Worm (Caenorhabditis elegans) whole organism, L3 larva: Measurements from ENCODE around the gene smex-1.
A peak's percentile ranks its signal among the peaks of the same experiment; 100 is the strongest.

ENCODE experiments used
- R02D3.7 ChIP-seq: fragments of 150-350 bp; optimal IDR thresholded peaks from 2 replicates; lab custom pipeline; 2014; ENCODE audit warnings: missing biosample characterization, missing genetic modification characterization
- aly-2 ChIP-seq: fragments of 150-350 bp; optimal IDR thresholded peaks from 2 replicates; lab custom pipeline; 2014; ENCODE audit warnings: missing biosample characterization, missing genetic modification characterization
- ceh-16 ChIP-seq: sonication (generic microtip); optimal IDR thresholded peaks from 2 replicates; lab custom pipeline; 2017; ENCODE audit warnings: missing biosample characterization, missing genetic modification characterization
- ceh-28 ChIP-seq: fragments of 150-350 bp; optimal IDR thresholded peaks from 2 replicates; lab custom pipeline; 2014; ENCODE audit warnings: missing biosample characterization, missing genetic modification reagents, missing genetic modification characterization
- ceh-82 ChIP-seq: fragments of 150-350 bp; optimal IDR thresholded peaks from 2 replicates; lab custom pipeline; 2014; ENCODE audit warnings: missing biosample characterization, missing genetic modification characterization
- ceh-9 ChIP-seq: sonication (generic microtip); optimal IDR thresholded peaks from 2 replicates; lab custom pipeline; 2018; ENCODE audit warnings: missing biosample characterization, missing genetic modification characterization
- daf-12 ChIP-seq: fragments of 150-350 bp; optimal IDR thresholded peaks from 2 replicates; lab custom pipeline; 2014; ENCODE audit warnings: missing biosample characterization, missing genetic modification reagents, missing genetic modification characterization
- egl-27 ChIP-seq: sonication (generic microtip); optimal IDR thresholded peaks from 4 replicates; lab custom pipeline; 2017; ENCODE audit warnings: missing biosample characterization, missing genetic modification reagents, missing genetic modification characterization
- elt-1 ChIP-seq: fragments of 150-350 bp; optimal IDR thresholded peaks from 2 replicates; lab custom pipeline; 2014; ENCODE audit warnings: missing biosample characterization, missing genetic modification characterization
- elt-2 ChIP-seq: sonication (generic microtip); optimal IDR thresholded peaks from 2 replicates; lab custom pipeline; 2016; ENCODE audit warnings: missing genetic modification reagents, mild to moderate bottlenecking, missing genetic modification characterization, missing compliant biosample characterization
- elt-3 ChIP-seq, 3 experiments: fragments of 150-350 bp in 1 of 3; sonication (generic microtip) in 2 of 3; optimal IDR thresholded peaks; 2 replicates in 2 of 3; 4 replicates in 1 of 3; lab custom pipeline; 2014 to 2017; ENCODE audit warnings: missing biosample characterization in 3 of 3, missing genetic modification characterization in 3 of 3
- eor-1 ChIP-seq, 2 experiments: fragments of 150-350 bp; optimal IDR thresholded peaks; 2 replicates each; lab custom pipeline; 2014 to 2018; ENCODE audit warnings: missing biosample characterization in 2 of 2, missing genetic modification characterization in 2 of 2
- fkh-10 ChIP-seq: sonication (generic microtip); optimal IDR thresholded peaks from 2 replicates; lab custom pipeline; 2017; ENCODE audit warnings: missing biosample characterization, missing genetic modification reagents, missing genetic modification characterization
- fkh-2 ChIP-seq: fragments of 150-350 bp; optimal IDR thresholded peaks from 2 replicates; lab custom pipeline; 2014; ENCODE audit warnings: missing biosample characterization, missing genetic modification reagents, missing genetic modification characterization
- fos-1 ChIP-seq: fragments of 150-350 bp; optimal IDR thresholded peaks from 2 replicates; lab custom pipeline; 2014; ENCODE audit warnings: missing biosample characterization, missing genetic modification characterization
- jun-1 ChIP-seq: fragments of 150-350 bp; optimal IDR thresholded peaks from 2 replicates; lab custom pipeline; 2014; ENCODE audit warnings: missing biosample characterization, missing genetic modification reagents, missing genetic modification characterization
- lin-15B ChIP-seq: fragments of 150-350 bp; optimal IDR thresholded peaks from 2 replicates; lab custom pipeline; 2014; ENCODE audit warnings: missing biosample characterization, missing genetic modification characterization
- lsy-12 ChIP-seq: sonication (generic microtip); optimal IDR thresholded peaks from 2 replicates; lab custom pipeline; 2016; ENCODE audit warnings: mild to moderate bottlenecking, missing genetic modification characterization, missing compliant biosample characterization
- mdl-1 ChIP-seq: fragments of 150-350 bp; optimal IDR thresholded peaks from 2 replicates; lab custom pipeline; 2014; ENCODE audit warnings: missing biosample characterization, missing genetic modification characterization
- mml-1 ChIP-seq: fragments of 150-350 bp; sonication (generic microtip); optimal IDR thresholded peaks from 3 replicates; lab custom pipeline; 2014; ENCODE audit warnings: missing biosample characterization, missing genetic modification characterization
- nfya-1 ChIP-seq: sonication (generic microtip); optimal IDR thresholded peaks from 2 replicates; lab custom pipeline; 2017; ENCODE audit warnings: missing genetic modification characterization, mild to moderate bottlenecking, missing compliant biosample characterization, antibody characterized with exemption, moderate library complexity; ENCODE audit not compliant: insufficient read depth
- nhr-11 ChIP-seq: fragments of 150-350 bp; optimal IDR thresholded peaks from 2 replicates; lab custom pipeline; 2014; ENCODE audit warnings: missing biosample characterization, missing genetic modification characterization
- nhr-12 ChIP-seq: fragments of 150-350 bp; optimal IDR thresholded peaks from 2 replicates; lab custom pipeline; 2014; ENCODE audit warnings: missing biosample characterization, missing genetic modification characterization
- nhr-23 ChIP-seq: fragments of 150-350 bp; optimal IDR thresholded peaks from 2 replicates; lab custom pipeline; 2014; ENCODE audit warnings: missing biosample characterization, missing genetic modification reagents, missing genetic modification characterization
- nhr-237 ChIP-seq: fragments of 150-350 bp; optimal IDR thresholded peaks from 2 replicates; lab custom pipeline; 2014; ENCODE audit warnings: missing biosample characterization, missing genetic modification characterization
- nhr-25 ChIP-seq: sonication (generic microtip); optimal IDR thresholded peaks from 2 replicates; lab custom pipeline; 2017; ENCODE audit warnings: missing biosample characterization, missing genetic modification characterization
- nhr-28 ChIP-seq: fragments of 150-350 bp; optimal IDR thresholded peaks from 2 replicates; lab custom pipeline; 2014; ENCODE audit warnings: missing biosample characterization, missing genetic modification characterization
- nhr-43 ChIP-seq: sonication (generic microtip); optimal IDR thresholded peaks from 2 replicates; lab custom pipeline; 2016; ENCODE audit warnings: mild to moderate bottlenecking, missing genetic modification characterization, missing compliant biosample characterization; ENCODE audit not compliant: poor library complexity, severe bottlenecking
- nhr-67 ChIP-seq: fragments of 150-350 bp; optimal IDR thresholded peaks from 2 replicates; lab custom pipeline; 2014; ENCODE audit warnings: missing biosample characterization, missing genetic modification characterization
- nhr-76 ChIP-seq: fragments of 150-350 bp; sonication (generic microtip); optimal IDR thresholded peaks from 5 replicates; lab custom pipeline; 2014; ENCODE audit warnings: missing biosample characterization, missing genetic modification characterization
- nhr-77 ChIP-seq: fragments of 150-350 bp; optimal IDR thresholded peaks from 2 replicates; lab custom pipeline; 2014; ENCODE audit warnings: missing biosample characterization, missing genetic modification characterization
- pha-4 ChIP-seq: fragments of 150-350 bp; optimal IDR thresholded peaks from 2 replicates; lab custom pipeline; 2014; ENCODE audit warnings: missing biosample characterization, missing genetic modification reagents, missing genetic modification characterization
- pqm-1 ChIP-seq: fragments of 150-350 bp; optimal IDR thresholded peaks from 2 replicates; lab custom pipeline; 2017; ENCODE audit warnings: missing biosample characterization, missing genetic modification characterization, inconsistent platforms
- sea-2 ChIP-seq: fragments of 150-350 bp; sonication (generic microtip); optimal IDR thresholded peaks from 4 replicates; lab custom pipeline; 2014; ENCODE audit warnings: missing biosample characterization, missing genetic modification reagents, missing genetic modification characterization
- skn-1 ChIP-seq: fragments of 150-350 bp; optimal IDR thresholded peaks from 2 replicates; lab custom pipeline; 2014; ENCODE audit warnings: missing biosample characterization, missing genetic modification characterization
- snpc-4 ChIP-seq: fragments of 150-350 bp; optimal IDR thresholded peaks from 2 replicates; lab custom pipeline; 2014; ENCODE audit warnings: missing biosample characterization, missing genetic modification characterization
- tbx-2 ChIP-seq: sonication (generic microtip); optimal IDR thresholded peaks from 2 replicates; lab custom pipeline; 2016; ENCODE audit warnings: mild to moderate bottlenecking, missing genetic modification characterization, missing compliant biosample characterization
- unc-39 ChIP-seq: sonication (generic microtip); optimal IDR thresholded peaks from 4 replicates; lab custom pipeline; 2017; ENCODE audit warnings: missing biosample characterization, missing genetic modification characterization
- unc-62 ChIP-seq: fragments of 150-350 bp; sonication (generic microtip); optimal IDR thresholded peaks from 4 replicates; lab custom pipeline; 2014; ENCODE audit warnings: missing biosample characterization, missing genetic modification reagents, missing genetic modification characterization
- zag-1 ChIP-seq: fragments of 150-350 bp; optimal IDR thresholded peaks from 2 replicates; lab custom pipeline; 2014; ENCODE audit warnings: missing biosample characterization, missing genetic modification characterization
- ztf-11 ChIP-seq: fragments of 150-350 bp; optimal IDR thresholded peaks from 2 replicates; lab custom pipeline; 2014; ENCODE audit warnings: missing biosample characterization, missing genetic modification characterization
- ztf-4 ChIP-seq: fragments of 150-350 bp; optimal IDR thresholded peaks from 2 replicates; lab custom pipeline; 2014; ENCODE audit warnings: missing biosample characterization, missing genetic modification characterization

smex-1 gene

DNA sequence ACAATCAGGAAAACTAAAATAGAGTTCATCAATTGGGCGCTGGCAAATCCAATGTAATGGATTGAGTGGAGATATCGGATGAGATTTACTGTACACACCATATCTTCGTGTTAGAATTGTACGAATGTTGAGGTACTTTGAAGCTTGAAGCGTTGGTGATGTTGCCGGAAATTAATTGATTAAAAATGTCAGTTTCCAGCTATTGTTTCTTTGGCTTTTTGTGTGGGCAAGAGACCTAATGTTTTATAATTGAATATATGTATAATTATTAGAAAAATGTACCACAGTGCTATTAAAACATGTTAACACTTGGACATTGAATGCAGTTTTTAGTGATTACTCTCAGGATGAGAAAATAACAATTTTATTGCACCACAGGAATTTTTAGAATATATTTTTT lies 16.9 kb downstream of the smex-1 start, which contains the start of gene str-136:
Gene str-136 (minus strand): TSS at position 101 of the 400 bp plus-strand sequence.
- TF ChIP-seq fos-1 (tag; lab: Kevin White, UChicago) (no peak), lsy-12 (tag; lab: Kevin White, UChicago) (no peak), elt-2 (tag; lab: Kevin White, UChicago) (no peak), ceh-16 (tag; lab: Kevin White, UChicago) (no peak), nhr-237 (tag; lab: Kevin White, UChicago) (no peak), pha-4 (tag; lab: Kevin White, UChicago) (no peak), nhr-76 (tag; lab: Kevin White, UChicago) (no peak), daf-12 (tag; lab: Kevin White, UChicago) (no peak), nhr-11 (tag; lab: Kevin White, UChicago) (no peak), R02D3.7 (no peak), nfya-1 (tag; lab: Kevin White, UChicago) (no peak), fkh-10 (GFP tag; lab: Kevin White, UChicago) (no peak), zag-1 (no peak), skn-1 (no peak), mdl-1 (tag; lab: Kevin White, UChicago) (no peak), nhr-25 (no peak)

- TF ChIP-seq eor-1 (tag; optimal IDR thresholded peaks at IDR 0.05; lab: Kevin White, UChicago) (no peak), pqm-1 (tag; lab: Kevin White, UChicago) (peak; percentile 87), elt-2 (tag; lab: Kevin White, UChicago) (peak; percentile 89)
Measured at ce11 chrV:8271995-8272394, 23.8 kb downstream of the smex-1 start, which contains the start of gene asp-5. asp-5 (plus strand) TSS chrV:8272385.

DNA sequence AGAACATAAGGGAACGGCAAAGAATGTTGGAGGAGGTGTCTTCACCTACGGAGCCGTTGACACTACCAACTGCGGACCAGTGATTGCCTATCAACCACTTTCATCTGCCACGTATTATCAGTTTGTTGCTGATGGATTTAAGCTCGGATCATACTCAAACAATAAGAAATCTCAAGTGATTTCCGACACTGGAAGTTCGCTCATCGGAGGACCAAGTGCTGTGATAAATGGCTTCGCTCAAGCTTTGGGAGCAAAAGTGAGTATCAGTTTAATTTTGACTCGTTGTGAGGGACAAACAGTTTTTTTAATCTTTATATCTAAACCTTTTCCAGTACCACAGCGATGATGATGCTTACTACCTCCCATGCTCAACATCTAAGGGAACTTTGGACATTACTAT lies 24.4 kb downstream of the smex-1 start:
- no peak for TF ChIP-seq unc-39 (tag; lab: Kevin White, UChicago)
- TF ChIP-seq, all 47 proteins: peak for 0

DNA sequence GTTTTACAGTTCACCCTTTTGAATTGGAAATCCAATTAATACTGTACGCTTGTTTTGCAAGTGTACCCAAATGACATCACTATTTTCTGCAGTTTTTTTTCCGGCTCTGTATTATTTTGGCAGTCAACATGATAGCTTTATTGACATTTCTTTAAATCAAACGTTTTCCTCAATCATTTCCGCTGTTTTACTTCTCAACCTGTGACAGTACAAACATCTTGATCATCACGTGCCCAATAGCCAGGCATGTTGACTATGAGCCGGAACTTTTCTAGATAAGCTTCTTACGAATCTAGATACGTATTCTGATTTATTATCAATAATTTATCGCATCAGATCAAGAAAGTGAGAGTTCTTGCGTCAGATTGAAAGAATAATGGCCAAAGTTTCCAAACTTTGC lies 25.9 kb downstream of the smex-1 start:
- TF ChIP-seq pha-4 (tag; lab: Kevin White, UChicago), result peak; percentile 57
- no peak for TF ChIP-seq lin-15B (tag; lab: Kevin White, UChicago)
- no peak for TF ChIP-seq ceh-28 (tag; lab: Kevin White, UChicago)
- TF ChIP-seq jun-1 (tag; lab: Kevin White, UChicago), result peak; percentile 24
- TF ChIP-seq pqm-1 (tag; lab: Kevin White, UChicago), result peak; percentile 75
- TF ChIP-seq elt-2 (tag; lab: Kevin White, UChicago), result peak; percentile 85
- TF ChIP-seq nhr-25, result no peak
- TF ChIP-seq nhr-76 (tag; lab: Kevin White, UChicago), result no peak

ce11 chrV:8268902-8269301 lies 26.9 kb downstream of the smex-1 start, which contains the start of the genes asp-6 and asp-12:
asp-6 (minus strand) TSS chrV:8268937.
asp-12 (plus strand) TSS chrV:8269210.
- TF ChIP-seq fos-1 (tag; lab: Kevin White, UChicago) (peak; percentile 3), daf-12 (tag; lab: Kevin White, UChicago) (no peak), skn-1 (no peak), nhr-67 (tag; lab: Kevin White, UChicago) (no peak), unc-62 (GFP tag; lab: Kevin White, UChicago) (no peak), nhr-11 (tag; lab: Kevin White, UChicago) (no peak), ceh-16 (tag; lab: Kevin White, UChicago) (no peak), mml-1 (tag; lab: Kevin White, UChicago) (no peak), nhr-25 (no peak), ceh-82 (no peak), pha-4 (tag; lab: Kevin White, UChicago) (peak; percentile 38), ztf-4 (tag; lab: Kevin White, UChicago) (no peak), snpc-4 (tag; lab: Kevin White, UChicago) (no peak), jun-1 (tag; lab: Kevin White, UChicago) (peak; percentile 26), elt-3 (tag; optimal IDR thresholded peaks at IDR 0.05; lab: Kevin White, UChicago) (no peak), R02D3.7 (no peak), mdl-1 (tag; lab: Kevin White, UChicago) (no peak), nhr-23 (tag; lab: Kevin White, UChicago) (no peak), fkh-10 (GFP tag; lab: Kevin White, UChicago) (no peak), pqm-1 (tag; lab: Kevin White, UChicago) (peak; percentile 80), nhr-28 (tag; lab: Kevin White, UChicago) (no peak), nhr-43 (tag; lab: Kevin White, UChicago) (no peak), tbx-2 (tag; lab: Kevin White, UChicago) (no peak), zag-1 (no peak), nhr-77 (tag; lab: Kevin White, UChicago) (no peak), nfya-1 (tag; lab: Kevin White, UChicago) (no peak), ceh-28 (tag; lab: Kevin White, UChicago) (no peak), lsy-12 (tag; lab: Kevin White, UChicago) (no peak), fkh-2 (tag; lab: Kevin White, UChicago) (no peak), sea-2 (GFP tag; lab: Kevin White, UChicago) (no peak), ceh-9 (tag; lab: Kevin White, UChicago) (no peak), egl-27 (no peak), ztf-11 (tag; lab: Kevin White, UChicago) (no peak), nhr-12 (tag; lab: Kevin White, UChicago) (no peak), elt-1 (tag; lab: Kevin White, UChicago) (no peak), aly-2 (tag; lab: Kevin White, UChicago) (no peak), lin-15B (tag; lab: Kevin White, UChicago) (no peak), eor-1 (tag; optimal IDR thresholded peaks at IDR 0.05; lab: Kevin White, UChicago) (no peak)
